Fruit fly (Drosophila melanogaster) whole organism, embryonic: ENCODE results near the gene unk.

Source experiments
- Ada2b ChIP-seq: fragments of 200-800 bp; sonication (Bioruptor generic); IDR thresholded peaks from 2 replicates; pipeline ENCODE4 v1.3.6; 2022; ENCODE audit warnings: missing biosample characterization, missing genetic modification characterization
- B-H1 ChIP-seq: fragments of 200-800 bp; sonication (Bioruptor generic); IDR thresholded peaks from 3 replicates; pipeline ENCODE4 v1.3.6; 2022; ENCODE audit warnings: missing biosample characterization, missing genetic modification characterization
- Bgb ChIP-seq: fragments of 200-800 bp; sonication (Bioruptor generic); IDR thresholded peaks from 2 replicates; pipeline ENCODE4 v1.3.6; 2022; ENCODE audit warnings: missing biosample characterization, missing genetic modification characterization; ENCODE audit not compliant: partially characterized antibody
- Bteb2 ChIP-seq: fragments of 200-800 bp; sonication (Bioruptor generic); optimal IDR thresholded peaks from 2 replicates; lab custom pipeline; 2016; ENCODE audit warnings: missing biosample characterization, missing genetic modification characterization
- CG1024 ChIP-seq: fragments of 200-800 bp; sonication (Bioruptor generic); IDR thresholded peaks from 2 replicates; pipeline ENCODE4 v1.3.6; 2022; ENCODE audit warnings: missing biosample characterization, missing genetic modification characterization
- CG11695 ChIP-seq: fragments of 200-800 bp; sonication (Bioruptor generic); IDR thresholded peaks from 3 replicates; pipeline ENCODE4 v1.3.6; 2022; ENCODE audit warnings: missing biosample characterization, missing genetic modification characterization
- CG12659 ChIP-seq: fragments of 200-800 bp; sonication (Bioruptor generic); optimal IDR thresholded peaks from 3 replicates; lab custom pipeline; 2017; ENCODE audit warnings: mild to moderate bottlenecking, missing biosample characterization, missing genetic modification reagents, missing genetic modification characterization
- CG13296 ChIP-seq: fragments of 200-800 bp; sonication (Bioruptor generic); optimal IDR thresholded peaks from 3 replicates; lab custom pipeline; 2018; ENCODE audit warnings: missing biosample characterization, mild to moderate bottlenecking, missing genetic modification characterization
- CG15073 ChIP-seq: fragments of 200-800 bp; sonication (Bioruptor generic); optimal IDR thresholded peaks from 2 replicates; lab custom pipeline; 2016; ENCODE audit warnings: missing biosample characterization, missing genetic modification characterization
- CG15601 ChIP-seq: fragments of 200-800 bp; sonication (Bioruptor generic); optimal IDR thresholded peaks from 3 replicates; lab custom pipeline; 2019; ENCODE audit warnings: missing biosample characterization, mild to moderate bottlenecking, missing genetic modification characterization, moderate library complexity
- CG1647 ChIP-seq: fragments of 200-800 bp; sonication (Bioruptor generic); optimal IDR thresholded peaks from 3 replicates; lab custom pipeline; 2016; ENCODE audit warnings: missing biosample characterization, missing genetic modification characterization
- CG17829 ChIP-seq: fragments of 200-800 bp; optimal IDR thresholded peaks from 2 replicates; lab custom pipeline; 2019; ENCODE audit warnings: missing biosample characterization, mild to moderate bottlenecking, missing genetic modification characterization, moderate library complexity
- CG18262 ChIP-seq: fragments of 200-800 bp; optimal IDR thresholded peaks from 3 replicates; lab custom pipeline; 2019; ENCODE audit warnings: missing biosample characterization, mild to moderate bottlenecking, missing genetic modification characterization, moderate library complexity
- CG18476 ChIP-seq: fragments of 200-800 bp; sonication (Bioruptor generic); optimal IDR thresholded peaks from 2 replicates; lab custom pipeline; 2016; ENCODE audit warnings: missing biosample characterization, mild to moderate bottlenecking, missing genetic modification characterization
- CG18619 ChIP-seq: fragments of 200-800 bp; sonication (Bioruptor generic); optimal IDR thresholded peaks from 3 replicates; lab custom pipeline; 2017; ENCODE audit warnings: missing biosample characterization, mild to moderate bottlenecking, missing genetic modification characterization
- CG30431 ChIP-seq: fragments of 200-800 bp; sonication (Bioruptor generic); optimal IDR thresholded peaks from 2 replicates; lab custom pipeline; 2017; ENCODE audit warnings: missing biosample characterization, missing genetic modification characterization
- CG31388 ChIP-seq: fragments of 200-800 bp; sonication (Bioruptor generic); optimal IDR thresholded peaks from 2 replicates; lab custom pipeline; 2016; ENCODE audit warnings: missing biosample characterization, missing genetic modification characterization
- CG3726 ChIP-seq: fragments of 200-800 bp; sonication (Bioruptor generic); IDR thresholded peaks from 3 replicates; pipeline ENCODE4, ENCODE4 v1.3.6; 2022; ENCODE audit warnings: missing biosample characterization, missing genetic modification characterization
- CG3847 ChIP-seq: fragments of 200-800 bp; sonication (Bioruptor generic); IDR thresholded peaks from 2 replicates; pipeline ENCODE4 v1.3.6; 2022; ENCODE audit warnings: missing biosample characterization, missing genetic modification characterization
- CG4707 ChIP-seq: fragments of 200-800 bp; sonication (Bioruptor generic); optimal IDR thresholded peaks from 2 replicates; lab custom pipeline; 2018; ENCODE audit warnings: missing biosample characterization, mild to moderate bottlenecking, missing genetic modification characterization, moderate library complexity
- CG7372 ChIP-seq: fragments of 200-800 bp; sonication (Bioruptor generic); IDR thresholded peaks from 2 replicates; pipeline ENCODE4 v1.3.6; 2022; ENCODE audit warnings: missing biosample characterization, missing genetic modification characterization
- CG8290 ChIP-seq, 3 experiments: fragments of 200-800 bp; sonication (Bioruptor generic); optimal IDR thresholded peaks; 2 replicates each; lab custom pipeline; 2016 to 2019; ENCODE audit warnings: missing biosample characterization in 3 of 3, missing genetic modification characterization in 3 of 3, mild to moderate bottlenecking in 2 of 3, moderate library complexity in 1 of 3
- Deaf1 ChIP-seq: fragments of 200-800 bp; optimal IDR thresholded peaks from 3 replicates; lab custom pipeline; 2019; ENCODE audit warnings: missing biosample characterization, mild to moderate bottlenecking, missing genetic modification characterization, moderate library complexity
- Dip3 ChIP-seq: fragments of 200-800 bp; sonication (Bioruptor generic); optimal IDR thresholded peaks from 3 replicates; lab custom pipeline; 2016; ENCODE audit warnings: missing biosample characterization, missing genetic modification characterization
- Hmr ChIP-seq: fragments of 200-800 bp; sonication (Bioruptor generic); optimal IDR thresholded peaks from 3 replicates; lab custom pipeline; 2017; ENCODE audit warnings: mild to moderate bottlenecking, missing biosample characterization, missing genetic modification reagents, missing genetic modification characterization
- Lpt ChIP-seq: fragments of >200 bp; optimal IDR thresholded peaks from 2 replicates; lab custom pipeline; 2018; ENCODE audit warnings: missing biosample characterization, missing genetic modification characterization
- Mad ChIP-seq: fragments of 200-800 bp; sonication (Bioruptor generic); optimal IDR thresholded peaks from 2 replicates; lab custom pipeline; 2016; ENCODE audit warnings: missing biosample characterization, missing genetic modification characterization
- NC2α ChIP-seq: fragments of 200-800 bp; sonication (Bioruptor generic); optimal IDR thresholded peaks from 2 replicates; lab custom pipeline; 2016; ENCODE audit warnings: missing biosample characterization, missing genetic modification characterization
- Poxn ChIP-seq: fragments of 200-800 bp; sonication (Bioruptor generic); IDR thresholded peaks from 2 replicates; pipeline ENCODE4 v1.3.6; 2022; ENCODE audit warnings: missing biosample characterization, missing genetic modification characterization
- Rfx ChIP-seq: fragments of 200-800 bp; sonication (Bioruptor generic); IDR thresholded peaks from 2 replicates; pipeline ENCODE4 v1.3.6; 2022; ENCODE audit warnings: missing biosample characterization, missing genetic modification characterization
- Sox100B ChIP-seq: fragments of 200-800 bp; sonication (Bioruptor generic); optimal IDR thresholded peaks from 3 replicates; lab custom pipeline; 2018; ENCODE audit warnings: missing biosample characterization, mild to moderate bottlenecking, missing genetic modification characterization
- YL-1 ChIP-seq: fragments of 200-800 bp; sonication (Bioruptor generic); optimal IDR thresholded peaks from 3 replicates; lab custom pipeline; 2017; ENCODE audit warnings: missing biosample characterization, mild to moderate bottlenecking, missing genetic modification characterization
- bsh ChIP-seq, 2 experiments: fragments of 200-800 bp; sonication (Bioruptor generic); optimal IDR thresholded peaks; 2 replicates each; lab custom pipeline; 2017 to 2018; ENCODE audit warnings: mild to moderate bottlenecking in 2 of 2, missing biosample characterization in 2 of 2, missing genetic modification characterization in 2 of 2, moderate library complexity in 1 of 2
- cad ChIP-seq: fragments of >200 bp; optimal IDR thresholded peaks from 2 replicates; lab custom pipeline; 2017; ENCODE audit warnings: missing biosample characterization, missing genetic modification characterization
- chif ChIP-seq, 2 experiments: fragments of 200-800 bp; sonication (Bioruptor generic); optimal IDR thresholded peaks; 3 replicates each; lab custom pipeline; 2016; ENCODE audit warnings: missing biosample characterization in 2 of 2, missing genetic modification characterization in 2 of 2
- fru ChIP-seq: fragments of >200 bp; optimal IDR thresholded peaks from 2 replicates; lab custom pipeline; 2017
- grn ChIP-seq: fragments of 200-800 bp; sonication (Bioruptor generic); optimal IDR thresholded peaks from 3 replicates; lab custom pipeline; 2017; ENCODE audit warnings: missing biosample characterization, missing genetic modification characterization
- jing ChIP-seq: fragments of 200-800 bp; sonication (Bioruptor generic); optimal IDR thresholded peaks from 2 replicates; lab custom pipeline; 2018; ENCODE audit warnings: missing biosample characterization, mild to moderate bottlenecking, missing genetic modification characterization
- klu ChIP-seq: fragments of 200-800 bp; sonication (Bioruptor generic); IDR thresholded peaks from 2 replicates; pipeline ENCODE4 v1.3.6; 2022; ENCODE audit warnings: missing biosample characterization, missing genetic modification characterization
- lab ChIP-seq: fragments of 200-800 bp; sonication (Bioruptor generic); optimal IDR thresholded peaks from 3 replicates; lab custom pipeline; 2017; ENCODE audit warnings: missing biosample characterization, missing genetic modification characterization, mild to moderate bottlenecking, moderate library complexity, missing genetic modification reagents
- lov ChIP-seq, 2 experiments: fragments of 200-800 bp in 1 of 2; fragments of >200 bp in 1 of 2; sonication (Bioruptor generic) in 1 of 2; IDR thresholded peaks in 1 of 2; optimal IDR thresholded peaks in 1 of 2; 2 replicates in 1 of 2; 3 replicates in 1 of 2; pipeline versions ENCODE4 v1.3.6 to Lab custom; 2017 to 2022; ENCODE audit warnings: missing biosample characterization in 1 of 2, missing genetic modification characterization in 1 of 2
- nau ChIP-seq: fragments of 200-800 bp; sonication (Bioruptor generic); optimal IDR thresholded peaks from 3 replicates; lab custom pipeline; 2017; ENCODE audit warnings: missing biosample characterization, mild to moderate bottlenecking, missing genetic modification characterization, missing genetic modification reagents
- otp ChIP-seq: fragments of 200-800 bp; sonication (Bioruptor generic); IDR thresholded peaks from 3 replicates; pipeline ENCODE4, ENCODE4 v1.3.6; 2022; ENCODE audit warnings: missing biosample characterization, missing genetic modification characterization
- pho ChIP-seq: fragments of 200-800 bp; sonication (Bioruptor generic); optimal IDR thresholded peaks from 2 replicates; lab custom pipeline; 2016; ENCODE audit warnings: missing biosample characterization, missing genetic modification characterization
- sens-2 ChIP-seq: fragments of 200-800 bp; sonication (Bioruptor generic); IDR thresholded peaks from 2 replicates; pipeline ENCODE4 v1.3.6; 2022; ENCODE audit warnings: missing biosample characterization, missing genetic modification characterization
- seq ChIP-seq: fragments of 200-800 bp; sonication (Bioruptor generic); IDR thresholded peaks from 2 replicates; pipeline ENCODE4 v1.3.6; 2022; ENCODE audit warnings: missing biosample characterization, missing genetic modification characterization
- sqz ChIP-seq: fragments of 200-800 bp; sonication (Bioruptor generic); optimal IDR thresholded peaks from 3 replicates; lab custom pipeline; 2018; ENCODE audit warnings: missing biosample characterization, mild to moderate bottlenecking, missing genetic modification characterization
- sug ChIP-seq: fragments of 200-800 bp; optimal IDR thresholded peaks from 2 replicates; lab custom pipeline; 2019; ENCODE audit warnings: missing biosample characterization, mild to moderate bottlenecking, missing genetic modification characterization, moderate library complexity
- tgo ChIP-seq: fragments of 200-800 bp; sonication (Bioruptor generic); IDR thresholded peaks from 3 replicates; pipeline ENCODE4 v1.3.6; 2022; ENCODE audit warnings: missing biosample characterization, missing genetic modification characterization
- tio ChIP-seq: fragments of 200-800 bp; sonication (Bioruptor generic); optimal IDR thresholded peaks from 2 replicates; lab custom pipeline; 2017; ENCODE audit warnings: missing biosample characterization, missing genetic modification characterization, inconsistent platforms

Gene unk

dm6 chr3R:23156865-23157515 lies 672 bp downstream of the unk start (continued):
- no peak for TF ChIP-seq CG3726 (GFP tag; lab: Robert Waterston, UW)
- peak; percentile 51 for TF ChIP-seq cad
- TF ChIP-seq CG13296 (GFP tag; lab: Kevin White, UChicago) = no peak
- no peak for TF ChIP-seq Ada2b (GFP tag; lab: Robert Waterston, UW)
- TF ChIP-seq Bgb (GFP tag; lab: Robert Waterston, UW) = 0 out of 2 replicates have a peak, but pooled peaks have one; percentile 15
- no peak for TF ChIP-seq B-H1 (GFP tag; lab: Robert Waterston, UW)
- no peak for TF ChIP-seq Mad (GFP tag; lab: Kevin White, UChicago)
- TF ChIP-seq otp (GFP tag; lab: Robert Waterston, UW) = no peak
- peak; percentile 23 for TF ChIP-seq lab (GFP tag; lab: Kevin White, UChicago)
- no peak for TF ChIP-seq Dip3 (GFP tag; lab: Kevin White, UChicago)
- no peak for TF ChIP-seq Poxn (GFP tag; lab: Robert Waterston, UW)
- TF ChIP-seq NC2α (GFP tag; lab: Kevin White, UChicago) = no peak
- TF ChIP-seq Hmr (GFP tag; lab: Kevin White, UChicago) = peak; percentile 32
- TF ChIP-seq CG30431 (GFP tag; lab: Kevin White, UChicago) = no peak
- no peak for TF ChIP-seq CG11695 (GFP tag; lab: Robert Waterston, UW)
- TF ChIP-seq CG7372 = no peak
- peak; percentile 56 for TF ChIP-seq YL-1 (GFP tag; lab: Kevin White, UChicago)
- TF ChIP-seq pho = no peak
- TF ChIP-seq CG1024 (GFP tag; lab: Robert Waterston, UW) = no peak
- peak; percentile 9 for TF ChIP-seq sqz (GFP tag; lab: Kevin White, UChicago)
- TF ChIP-seq klu (GFP tag; lab: Robert Waterston, UW) = no peak; the same call in 1 of the 2 replicates
- no peak for TF ChIP-seq CG18476 (GFP tag; lab: Kevin White, UChicago)
- peak; percentile 35 for TF ChIP-seq CG4707 (GFP tag; lab: Kevin White, UChicago)
- TF ChIP-seq CG8290 (GFP tag; optimal IDR thresholded peaks at IDR 0.05; lab: Kevin White, UChicago) = no peak
- peak; percentile 8 to 24 for TF ChIP-seq CG8290 (tag; optimal IDR thresholded peaks at IDR 0.05; lab: Kevin White, UChicago)
- TF ChIP-seq CG15601 = no peak
- no peak for TF ChIP-seq CG3847 (GFP tag; lab: Robert Waterston, UW)
- no peak for TF ChIP-seq CG15073 (GFP tag; lab: Kevin White, UChicago)
- no peak for TF ChIP-seq Lpt (GFP tag; lab: Kevin White, UChicago)
- TF ChIP-seq CG18619 (GFP tag; lab: Kevin White, UChicago) = peak; percentile 18
- no peak for TF ChIP-seq grn
- TF ChIP-seq CG31388 = no peak
- no peak for TF ChIP-seq tio
- no peak for TF ChIP-seq CG12659 (GFP tag; lab: Kevin White, UChicago)
- no peak for TF ChIP-seq Sox100B (GFP tag; lab: Kevin White, UChicago)
- peak; percentile 40; the same call in 1 of the 2 replicates for TF ChIP-seq Rfx (GFP tag; lab: Robert Waterston, UW)
- TF ChIP-seq CG1647 (GFP tag; lab: Kevin White, UChicago) = no peak
- peak in 1 of 2 experiments; percentile 30 for TF ChIP-seq bsh (GFP tag; optimal IDR thresholded peaks at IDR 0.05; lab: Kevin White, UChicago)
- no peak for TF ChIP-seq CG18262
- 0 out of 2 replicates have a peak, but pooled peaks have one; percentile 44 for TF ChIP-seq seq
- peak; percentile 71 for TF ChIP-seq sug (tag; lab: Kevin White, UChicago)
- no peak for TF ChIP-seq lov (optimal IDR thresholded peaks at IDR 0.05; lab: Kevin White, UChicago)
- TF ChIP-seq lov (GFP tag; IDR thresholded peaks at IDR 0.05; lab: Robert Waterston, UW) = no peak
- TF ChIP-seq Deaf1 (tag; lab: Kevin White, UChicago) = peak; percentile 21
- no peak for TF ChIP-seq Bteb2 (GFP tag; lab: Kevin White, UChicago)
- peak; percentile 28 for TF ChIP-seq nau (GFP tag; lab: Kevin White, UChicago)
- TF ChIP-seq sens-2 (GFP tag; lab: Robert Waterston, UW) = no peak
- no peak for TF ChIP-seq fru (lab: Kevin White, UChicago)
- no peak for TF ChIP-seq CG17829 (tag; lab: Kevin White, UChicago)
- no peak for TF ChIP-seq chif (GFP tag; optimal IDR thresholded peaks at IDR 0.05; lab: Kevin White, UChicago)
- no peak for TF ChIP-seq tgo (GFP tag; lab: Robert Waterston, UW)
- no peak for TF ChIP-seq jing (GFP tag; lab: Kevin White, UChicago)
